Fruit fly (Drosophila melanogaster): Measurements from ENCODE around the gene CG32052.

dm6 chr3L:9813345-9813897 is 26.6 kb downstream of the CG32052 start, which contains the start of gene CG43897:
- TF ChIP-seq CG8478 (optimal IDR thresholded peaks at IDR 0.05), result no peak
- TF ChIP-seq CTCF (optimal IDR thresholded peaks at IDR 0.05), result no peak
